Fruit fly (Drosophila melanogaster) whole organism, embryonic: ENCODE results near the gene fmt.

Source experiments
- B-H1 ChIP-seq: fragments of 200-800 bp; sonication (Bioruptor generic); IDR thresholded peaks from 3 replicates; pipeline ENCODE4 v1.3.6; 2022; ENCODE audit warnings: missing biosample characterization, missing genetic modification characterization
- Blimp-1 ChIP-seq: fragments of 200-800 bp; sonication (Bioruptor generic); optimal IDR thresholded peaks from 3 replicates; lab custom pipeline; 2018; ENCODE audit warnings: missing biosample characterization, missing genetic modification characterization, mild to moderate bottlenecking, moderate library complexity, missing genetic modification reagents
- CG10366 ChIP-seq: fragments of 200-800 bp; sonication (Bioruptor generic); IDR thresholded peaks from 2 replicates; pipeline ENCODE4 v1.3.6; 2022; ENCODE audit warnings: missing biosample characterization, missing genetic modification characterization
- CG10979 ChIP-seq: fragments of 200-800 bp; sonication (Bioruptor generic); optimal IDR thresholded peaks from 2 replicates; lab custom pipeline; 2018; ENCODE audit warnings: missing biosample characterization, mild to moderate bottlenecking, missing genetic modification characterization, moderate library complexity
- CG11456 ChIP-seq: fragments of 200-800 bp; sonication (Bioruptor generic); IDR thresholded peaks from 3 replicates; pipeline ENCODE4 v1.3.6; 2022; ENCODE audit warnings: missing biosample characterization, missing genetic modification characterization
- CG11504 ChIP-seq: fragments of 200-800 bp; sonication (Bioruptor generic); optimal IDR thresholded peaks from 3 replicates; lab custom pipeline; 2019; ENCODE audit warnings: missing biosample characterization, mild to moderate bottlenecking, missing genetic modification characterization, moderate library complexity
- CG14860 ChIP-seq: fragments of 200-800 bp; sonication (Bioruptor generic); IDR thresholded peaks from 3 replicates; pipeline ENCODE4 v1.3.6; 2022; ENCODE audit warnings: missing biosample characterization, missing genetic modification characterization; ENCODE audit not compliant: partially characterized antibody
- CG17328 ChIP-seq: fragments of 200-800 bp; sonication (Bioruptor generic); IDR thresholded peaks from 2 replicates; pipeline ENCODE4 v1.3.6; 2022; ENCODE audit warnings: missing biosample characterization, missing genetic modification characterization
- CG2199 ChIP-seq: fragments of 200-800 bp; sonication (Bioruptor generic); IDR thresholded peaks from 3 replicates; pipeline ENCODE4 v1.3.6; 2022; ENCODE audit warnings: missing biosample characterization, missing genetic modification characterization
- CG2202 ChIP-seq: fragments of 200-800 bp; sonication (Bioruptor generic); optimal IDR thresholded peaks from 2 replicates; lab custom pipeline; 2018; ENCODE audit warnings: missing biosample characterization, mild to moderate bottlenecking, missing genetic modification characterization
- CG2678 ChIP-seq: fragments of 200-800 bp; sonication (Bioruptor generic); optimal IDR thresholded peaks from 3 replicates; lab custom pipeline; 2019; ENCODE audit warnings: missing biosample characterization, mild to moderate bottlenecking, missing genetic modification characterization, moderate library complexity
- CG3065 ChIP-seq: fragments of 200-800 bp; sonication (Bioruptor generic); optimal IDR thresholded peaks from 2 replicates; lab custom pipeline; 2016; ENCODE audit warnings: missing biosample characterization, missing genetic modification characterization
- CG31388 ChIP-seq: fragments of 200-800 bp; sonication (Bioruptor generic); optimal IDR thresholded peaks from 2 replicates; lab custom pipeline; 2016; ENCODE audit warnings: missing biosample characterization, missing genetic modification characterization
- CG34422 ChIP-seq: fragments of 200-800 bp; sonication (Bioruptor generic); IDR thresholded peaks from 3 replicates; pipeline ENCODE4 v1.3.6; 2022; ENCODE audit warnings: missing biosample characterization, missing genetic modification characterization
- CG4854 ChIP-seq: fragments of 200-800 bp; sonication (Bioruptor generic); optimal IDR thresholded peaks from 2 replicates; lab custom pipeline; 2016; ENCODE audit warnings: missing biosample characterization, missing genetic modification characterization, inconsistent platforms
- CG6765 ChIP-seq: fragments of 200-800 bp; sonication (Bioruptor generic); optimal IDR thresholded peaks from 3 replicates; lab custom pipeline; 2017; ENCODE audit warnings: missing biosample characterization, mild to moderate bottlenecking, missing genetic modification characterization
- CG8290 ChIP-seq, 3 experiments: fragments of 200-800 bp; sonication (Bioruptor generic); optimal IDR thresholded peaks; 2 replicates each; lab custom pipeline; 2016 to 2019; ENCODE audit warnings: missing biosample characterization in 3 of 3, missing genetic modification characterization in 3 of 3, mild to moderate bottlenecking in 2 of 3, moderate library complexity in 1 of 3
- CG9215 ChIP-seq: fragments of 200-800 bp; sonication (Bioruptor generic); IDR thresholded peaks from 2 replicates; pipeline ENCODE4 v1.3.6; 2022; ENCODE audit warnings: missing biosample characterization, missing genetic modification characterization
- E2f2 ChIP-seq: fragments of 200-800 bp; sonication (Bioruptor generic); IDR thresholded peaks from 2 replicates; pipeline ENCODE4 v1.3.6; 2022; ENCODE audit warnings: missing biosample characterization, missing genetic modification characterization
- ERR ChIP-seq: fragments of 200-800 bp; sonication (Bioruptor generic); optimal IDR thresholded peaks from 2 replicates; lab custom pipeline; 2016; ENCODE audit warnings: missing biosample characterization, missing genetic modification characterization
- Gug ChIP-seq: fragments of 200-800 bp; sonication (Bioruptor generic); IDR thresholded peaks from 4 replicates; pipeline ENCODE4 v1.3.6; 2022; ENCODE audit warnings: missing biosample characterization, missing genetic modification characterization
- Kr ChIP-seq: fragments of 200-800 bp; sonication (Bioruptor generic); optimal IDR thresholded peaks from 2 replicates; lab custom pipeline; 2017; ENCODE audit warnings: missing biosample characterization, mild to moderate bottlenecking, missing genetic modification characterization
- Lpt ChIP-seq: fragments of >200 bp; optimal IDR thresholded peaks from 2 replicates; lab custom pipeline; 2018; ENCODE audit warnings: missing biosample characterization, missing genetic modification characterization
- Mes4 ChIP-seq: fragments of 200-800 bp; sonication (Bioruptor generic); optimal IDR thresholded peaks from 2 replicates; lab custom pipeline; 2016; ENCODE audit warnings: missing biosample characterization, missing genetic modification characterization
- Oli ChIP-seq: fragments of 200-800 bp; sonication (Bioruptor generic); optimal IDR thresholded peaks from 2 replicates; lab custom pipeline; 2018; ENCODE audit warnings: missing biosample characterization, mild to moderate bottlenecking, missing genetic modification characterization, moderate library complexity
- Opbp ChIP-seq: fragments of 200-800 bp; sonication (Bioruptor generic); IDR thresholded peaks from 3 replicates; pipeline ENCODE4 v1.3.6; 2022; ENCODE audit warnings: missing biosample characterization, missing genetic modification characterization; ENCODE audit not compliant: partially characterized antibody
- Pdp1 ChIP-seq, 2 experiments: fragments of 200-800 bp; sonication (Bioruptor generic); optimal IDR thresholded peaks; 3 replicates each; lab custom pipeline; 2016; ENCODE audit warnings: missing biosample characterization in 2 of 2, missing genetic modification characterization in 2 of 2, mild to moderate bottlenecking in 1 of 2, moderate library complexity in 1 of 2
- Scr ChIP-seq: fragments of 200-800 bp; sonication (Bioruptor generic); IDR thresholded peaks from 2 replicates; pipeline ENCODE4 v1.3.6; 2022; ENCODE audit warnings: missing biosample characterization, missing genetic modification characterization; ENCODE audit not compliant: partially characterized antibody
- Six4 ChIP-seq: fragments of 200-800 bp; sonication (Bioruptor generic); optimal IDR thresholded peaks from 2 replicates; lab custom pipeline; 2016; ENCODE audit warnings: missing biosample characterization, missing genetic modification characterization
- Spps ChIP-seq: fragments of 200-800 bp; sonication (Bioruptor generic); optimal IDR thresholded peaks from 2 replicates; lab custom pipeline; 2018; ENCODE audit warnings: missing biosample characterization, mild to moderate bottlenecking, missing genetic modification characterization
- ab ChIP-seq: fragments of 200-800 bp; sonication (Bioruptor generic); optimal IDR thresholded peaks from 2 replicates; lab custom pipeline; 2016; ENCODE audit warnings: missing biosample characterization, missing genetic modification characterization
- bab2 ChIP-seq: fragments of 200-800 bp; sonication (Bioruptor generic); optimal IDR thresholded peaks from 2 replicates; lab custom pipeline; 2016; ENCODE audit warnings: missing biosample characterization, missing genetic modification characterization
- ewg ChIP-seq: fragments of 200-800 bp; sonication (Bioruptor generic); optimal IDR thresholded peaks from 3 replicates; lab custom pipeline; 2017; ENCODE audit warnings: mild to moderate bottlenecking, missing biosample characterization, missing genetic modification reagents, missing genetic modification characterization
- exex ChIP-seq: fragments of 200-800 bp; sonication (Bioruptor generic); optimal IDR thresholded peaks from 4 replicates; lab custom pipeline; 2018; ENCODE audit warnings: missing biosample characterization, mild to moderate bottlenecking, missing genetic modification characterization, moderate library complexity
- hth ChIP-seq: fragments of >200 bp; optimal IDR thresholded peaks from 2 replicates; lab custom pipeline; 2017; ENCODE audit warnings: inconsistent platforms
- jigr1 ChIP-seq: fragments of 200-800 bp; sonication (Bioruptor generic); IDR thresholded peaks from 3 replicates; pipeline ENCODE4 v1.3.6; 2022; ENCODE audit warnings: missing biosample characterization, missing genetic modification characterization
- jing ChIP-seq: fragments of 200-800 bp; sonication (Bioruptor generic); optimal IDR thresholded peaks from 2 replicates; lab custom pipeline; 2018; ENCODE audit warnings: missing biosample characterization, mild to moderate bottlenecking, missing genetic modification characterization
- kay ChIP-seq: fragments of 200-800 bp; sonication (Bioruptor generic); optimal IDR thresholded peaks from 2 replicates; lab custom pipeline; 2016; ENCODE audit warnings: missing biosample characterization, missing genetic modification characterization
- oc ChIP-seq: fragments of 200-800 bp; sonication (Bioruptor generic); optimal IDR thresholded peaks from 2 replicates; lab custom pipeline; 2018; ENCODE audit warnings: missing biosample characterization, mild to moderate bottlenecking, missing genetic modification characterization, moderate library complexity
- peb ChIP-seq: fragments of 200-800 bp; sonication (Bioruptor generic); IDR thresholded peaks from 2 replicates; pipeline ENCODE4 v1.3.6; 2022; ENCODE audit warnings: missing biosample characterization, missing genetic modification characterization
- pho ChIP-seq: fragments of 200-800 bp; sonication (Bioruptor generic); optimal IDR thresholded peaks from 2 replicates; lab custom pipeline; 2016; ENCODE audit warnings: missing biosample characterization, missing genetic modification characterization
- phol ChIP-seq: fragments of 200-800 bp; sonication (Bioruptor generic); optimal IDR thresholded peaks from 3 replicates; lab custom pipeline; 2018; ENCODE audit warnings: missing biosample characterization, mild to moderate bottlenecking, missing genetic modification characterization, moderate library complexity
- sc ChIP-seq, 3 experiments: fragments of >200 bp in 2 of 3; fragments of 200-800 bp in 1 of 3; sonication (Bioruptor generic) in 1 of 3; optimal IDR thresholded peaks; 2 replicates in 2 of 3; 3 replicates in 1 of 3; lab custom pipeline; 2017; ENCODE audit warnings: mild to moderate bottlenecking in 1 of 3, missing biosample characterization in 1 of 3, missing genetic modification characterization in 1 of 3, missing genetic modification reagents in 1 of 3
- sens ChIP-seq: fragments of 200-800 bp; sonication (Bioruptor generic); peaks from one replicate; lab custom pipeline; 2016; ENCODE audit warnings: missing biosample characterization, missing genetic modification characterization
- sima ChIP-seq: fragments of 200-800 bp; sonication (Bioruptor generic); optimal IDR thresholded peaks from 2 replicates; lab custom pipeline; 2016; ENCODE audit warnings: missing biosample characterization, missing genetic modification characterization
- slbo ChIP-seq: fragments of 200-800 bp; sonication (Bioruptor generic); IDR thresholded peaks from 2 replicates; pipeline ENCODE4 v1.3.6; 2022; ENCODE audit warnings: missing biosample characterization, missing genetic modification characterization
- tap ChIP-seq: fragments of 200-800 bp; optimal IDR thresholded peaks from 3 replicates; lab custom pipeline; 2019; ENCODE audit warnings: missing biosample characterization, mild to moderate bottlenecking, missing genetic modification characterization, moderate library complexity
- tin ChIP-seq: fragments of 200-800 bp; sonication (Bioruptor generic); optimal IDR thresholded peaks from 3 replicates; lab custom pipeline; 2016; ENCODE audit warnings: missing biosample characterization, missing genetic modification characterization

Gene fmt

DNA sequence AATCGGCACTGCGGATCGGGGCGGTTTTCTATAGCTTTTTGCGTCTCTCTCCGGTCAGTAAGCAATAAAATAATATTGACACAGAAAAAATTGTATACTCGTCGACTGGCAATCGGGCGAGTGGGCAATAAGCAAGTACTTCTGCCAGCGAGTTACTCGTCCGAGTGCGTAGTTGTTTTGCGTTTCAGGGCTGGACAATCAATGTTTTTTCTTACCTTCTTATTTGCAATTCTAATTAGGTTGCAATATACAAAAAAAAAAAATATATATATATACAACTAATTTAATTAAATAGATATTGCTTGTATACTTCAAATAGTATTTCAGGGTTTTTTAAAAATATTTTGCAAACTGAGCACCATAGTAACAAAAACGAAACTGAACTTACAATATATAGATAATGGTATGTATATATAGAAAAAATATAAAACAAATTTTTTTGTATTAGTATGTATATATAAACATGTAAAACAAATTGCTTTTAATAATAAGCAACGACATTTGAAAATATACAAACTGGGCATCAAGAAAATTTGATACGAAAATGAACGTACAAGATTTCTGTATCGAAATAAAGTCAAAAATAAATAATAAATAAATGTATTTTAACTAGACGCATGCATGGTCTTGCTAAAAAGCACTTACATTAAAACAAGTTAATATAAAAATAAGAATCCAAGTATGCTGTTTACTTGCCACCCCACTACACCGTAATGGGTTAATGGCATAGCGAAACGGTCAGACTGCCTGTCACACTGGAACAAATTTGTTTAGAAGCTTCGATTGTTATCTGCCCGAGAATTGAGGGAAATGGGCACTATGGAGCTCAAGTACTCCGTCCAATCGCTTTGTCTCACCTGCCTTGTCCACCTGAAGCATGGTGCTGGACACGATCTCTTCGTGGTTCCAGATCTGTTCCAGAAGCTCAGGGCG is 15.6 kb upstream of the fmt start, which contains the start of the genes D19A and CG7386 (continued):
- TF ChIP-seq hth (no peak), B-H1 (GFP tag; lab: Robert Waterston, UW) (peak; percentile 16; the same call in 2 of the 3 replicates), pho (GFP tag; lab: Kevin White, UChicago) (peak; percentile 38), Gug (GFP tag; lab: Robert Waterston, UW) (peak; percentile 75; the same call in 3 of the 4 replicates), sima (GFP tag; lab: Kevin White, UChicago) (no peak), sc (optimal IDR thresholded peaks at IDR 0.05; lab: Kevin White, UChicago) (no peak), sc (GFP tag; optimal IDR thresholded peaks at IDR 0.05; lab: Kevin White, UChicago) (no peak), tap (tag; lab: Kevin White, UChicago) (peak; percentile 46), Pdp1 (GFP tag; optimal IDR thresholded peaks at IDR 0.05; lab: Kevin White, UChicago) (peak; percentile 30 to 41), CG11456 (GFP tag; lab: Robert Waterston, UW) (peak; percentile 78), CG14860 (GFP tag; lab: Robert Waterston, UW) (no peak), CG2199 (GFP tag; lab: Robert Waterston, UW) (0 out of 3 replicates have a peak, but pooled peaks have one; percentile 17), Scr (GFP tag; lab: Robert Waterston, UW) (no peak), CG31388 (no peak), jing (GFP tag; lab: Kevin White, UChicago) (no peak), Mes4 (GFP tag; lab: Kevin White, UChicago) (no peak), Kr (GFP tag; lab: Kevin White, UChicago) (no peak), ERR (peak; percentile 2), tin (GFP tag; lab: Kevin White, UChicago) (peak; percentile 43), peb (GFP tag; lab: Robert Waterston, UW) (no peak), Lpt (GFP tag; lab: Kevin White, UChicago) (no peak), oc (no peak), CG2202 (no peak), CG9215 (peak; percentile 22; the same call in 1 of the 2 replicates), CG6765 (GFP tag; lab: Kevin White, UChicago) (peak; percentile 3), bab2 (GFP tag; lab: Kevin White, UChicago) (peak; percentile 43), CG10366 (GFP tag; lab: Robert Waterston, UW) (peak; percentile 56), E2f2 (GFP tag; lab: Robert Waterston, UW) (no peak; the same call in 1 of the 2 replicates), Blimp-1 (GFP tag; lab: Kevin White, UChicago) (peak; percentile 48), Oli (peak; percentile 11), CG10979 (tag; lab: Kevin White, UChicago) (peak; percentile 33), Spps (tag; lab: Kevin White, UChicago) (no peak), exex (tag; lab: Kevin White, UChicago) (no peak), CG3065 (GFP tag; lab: Kevin White, UChicago) (no peak), CG2678 (tag; lab: Kevin White, UChicago) (peak; percentile 71), ab (GFP tag; lab: Kevin White, UChicago) (peak; percentile 52), CG34422 (GFP tag; lab: Robert Waterston, UW) (peak; percentile 52), Six4 (no peak), CG4854 (GFP tag; lab: Kevin White, UChicago) (no peak), kay (GFP tag; lab: Kevin White, UChicago) (peak; percentile 5), slbo (GFP tag; lab: Robert Waterston, UW) (peak; percentile 86), CG11504 (tag; lab: Kevin White, UChicago) (peak; percentile 61), jigr1 (no peak), CG8290 (GFP tag; optimal IDR thresholded peaks at IDR 0.05; lab: Kevin White, UChicago) (peak; percentile 4), CG8290 (tag; optimal IDR thresholded peaks at IDR 0.05; lab: Kevin White, UChicago) (peak in 1 of 2 experiments; percentile 86), sens (GFP tag; lab: Kevin White, UChicago) (peak; percentile 83), Opbp (no peak), phol (tag; lab: Kevin White, UChicago) (peak; percentile 61), ewg (GFP tag; lab: Kevin White, UChicago) (peak; percentile 23), CG17328 (GFP tag; lab: Robert Waterston, UW) (peak; percentile 54)
